Worm (Caenorhabditis elegans): ENCODE measurements around the gene F14D7.12.
A peak's percentile ranks its signal among the peaks of the same experiment; 100 is the strongest.

The F14D7.12 gene

ce11 chrV:14347234-14347826 is 47.5 kb downstream of the F14D7.12 start, which contains the start of gene cept-2 (continued):
- no peak for TF ChIP-seq madf-8 (GFP tag; conservative IDR thresholded peaks at IDR 0.05)
- no peak for TF ChIP-seq xnd-1 (tag; optimal IDR thresholded peaks at IDR 0.05)
- TF ChIP-seq hrde-1 (tag; optimal IDR thresholded peaks at IDR 0.05; ENCODE audit: borderline replicate concordance): no peak
- TF ChIP-seq lin-40 (tag; optimal IDR thresholded peaks at IDR 0.05): no peak
- peak; percentile 41 for TF ChIP-seq athp-1 (tag; optimal IDR thresholded peaks at IDR 0.05)
- TF ChIP-seq zim-3 (tag; optimal IDR thresholded peaks at IDR 0.05): no peak
- no peak for TF ChIP-seq tbx-9 (tag; optimal IDR thresholded peaks at IDR 0.05; ENCODE audit: borderline replicate concordance)
- peak; percentile 67; the same call in 1 of the 2 replicates for TF ChIP-seq attf-6 (GFP tag; IDR thresholded peaks at IDR 0.05)
- TF ChIP-seq tbp1 (GFP tag; optimal IDR thresholded peaks at IDR 0.05): peak; percentile 65
- TF ChIP-seq K12H6.12 (tag; optimal IDR thresholded peaks at IDR 0.05): peak; percentile 88
- no peak for TF ChIP-seq mel-28 (tag; optimal IDR thresholded peaks at IDR 0.05; ENCODE audit: borderline replicate concordance)
- TF ChIP-seq nfya-2 (GFP tag; IDR thresholded peaks at IDR 0.05): no peak
- TF ChIP-seq hmg-20 (GFP tag; IDR thresholded peaks at IDR 0.05): 0 out of 2 replicates have a peak, but pooled peaks have one; percentile 43
- peak; percentile 80 for TF ChIP-seq ztf-18 (tag; optimal IDR thresholded peaks at IDR 0.05)
- TF ChIP-seq F22D6.2 (tag; optimal IDR thresholded peaks at IDR 0.05): no peak
- no peak for TF ChIP-seq hlh-12 (tag; optimal IDR thresholded peaks at IDR 0.05)
- TF ChIP-seq rpc-1 (optimal IDR thresholded peaks at IDR 0.05): peak; percentile 39
- TF ChIP-seq rpc-1 (tag; optimal IDR thresholded peaks at IDR 0.05): peak; percentile 2
- peak; percentile 81 for TF ChIP-seq ekl-4 (GFP tag; IDR thresholded peaks at IDR 0.05)
- TF ChIP-seq nfya-1 (tag; optimal IDR thresholded peaks at IDR 0.05; ENCODE audit: borderline replicate concordance, insufficient read depth): no peak
- peak; percentile 98 for TF ChIP-seq mcd-1 (GFP tag; IDR thresholded peaks at IDR 0.05)
- TF ChIP-seq ztf-25 (GFP tag; IDR thresholded peaks at IDR 0.05): no peak
- peak; percentile 92 for TF ChIP-seq dox-1 (GFP tag; IDR thresholded peaks at IDR 0.05)
- no peak for TF ChIP-seq ceh-58 (GFP tag; IDR thresholded peaks at IDR 0.05)
- no peak for TF ChIP-seq hlh-26 (GFP tag; conservative IDR thresholded peaks at IDR 0.05)
- no peak for TF ChIP-seq lin-54 (GFP tag; optimal IDR thresholded peaks at IDR 0.05)
- no peak for TF ChIP-seq ztf-3 (GFP tag; optimal IDR thresholded peaks at IDR 0.05)
- TF ChIP-seq B0261.1 (tag; optimal IDR thresholded peaks at IDR 0.05): peak; percentile 22
- no peak for TF ChIP-seq snpc-4 (GFP tag; optimal IDR thresholded peaks at IDR 0.05)
- peak in 2 of 4 experiments; percentile 57 to 70 for TF ChIP-seq snpc-4 (tag; optimal IDR thresholded peaks at IDR 0.05)
- no peak for TF ChIP-seq Y67H2A.10 (GFP tag; conservative IDR thresholded peaks at IDR 0.05)
- peak; percentile 75; the same call in 1 of the 2 replicates for TF ChIP-seq K11D2.4 (GFP tag; IDR thresholded peaks at IDR 0.05)
- no peak for TF ChIP-seq aptf-2 (GFP tag; conservative IDR thresholded peaks at IDR 0.05)
- TF ChIP-seq hsf-1 (GFP tag; IDR thresholded peaks at IDR 0.05): no peak
- TF ChIP-seq C06A6.2 (GFP tag; conservative IDR thresholded peaks at IDR 0.05): peak; percentile 75
- no peak for TF ChIP-seq atf-7 (tag; optimal IDR thresholded peaks at IDR 0.05)
- no peak for TF ChIP-seq madf-10 (tag; optimal IDR thresholded peaks at IDR 0.05)
- TF ChIP-seq lir-1 (GFP tag; conservative IDR thresholded peaks at IDR 0.05): peak; percentile 68
- 0 out of 2 replicates have a peak, but pooled peaks have one; percentile 11 for TF ChIP-seq ztf-28 (GFP tag; IDR thresholded peaks at IDR 0.05)
- no peak for TF ChIP-seq egrh-3 (GFP tag; IDR thresholded peaks at IDR 0.05)
- TF ChIP-seq ama-1 (optimal IDR thresholded peaks at IDR 0.05): no peak
- no peak for TF ChIP-seq ama-1 (GFP tag; optimal IDR thresholded peaks at IDR 0.05)
- no peak for TF ChIP-seq ccch-3 (GFP tag; optimal IDR thresholded peaks at IDR 0.05)
- TF ChIP-seq efl-1 (GFP tag; optimal IDR thresholded peaks at IDR 0.05): peak; percentile 52
- TF ChIP-seq ceh-27 (GFP tag; optimal IDR thresholded peaks at IDR 0.05): peak; percentile 81
- no peak for TF ChIP-seq ets-4 (GFP tag; optimal IDR thresholded peaks at IDR 0.05)
- no peak for TF ChIP-seq zfh-2 (GFP tag; conservative IDR thresholded peaks at IDR 0.05)
- peak; percentile 57 for TF ChIP-seq somi-1 (GFP tag; optimal IDR thresholded peaks at IDR 0.05)
- peak; percentile 95 for TF ChIP-seq ZK185.1 (tag; optimal IDR thresholded peaks at IDR 0.05; ENCODE audit: poor library complexity, severe bottlenecking)

All from whole organism, young adult.